Worm (Caenorhabditis elegans) whole organism, L1 larva: ENCODE results near the gene fis-1.
A peak's percentile ranks its signal among the peaks of the same experiment; 100 is the strongest.

ENCODE experiments used
- C16A3.4 ChIP-seq: fragments of 150-350 bp; optimal IDR thresholded peaks from 2 replicates; lab custom pipeline; 2014; ENCODE audit warnings: missing biosample characterization, missing genetic modification characterization
- F16B12.6 ChIP-seq: fragments of 150-350 bp; optimal IDR thresholded peaks from 2 replicates; lab custom pipeline; 2014; ENCODE audit warnings: missing biosample characterization, missing genetic modification characterization
- Y116A8C.19 ChIP-seq: sonication (generic microtip); optimal IDR thresholded peaks from 2 replicates; lab custom pipeline; 2016; ENCODE audit warnings: missing compliant biosample characterization, missing genetic modification characterization, borderline replicate concordance
- aly-2 ChIP-seq: fragments of 150-350 bp; optimal IDR thresholded peaks from 2 replicates; lab custom pipeline; 2014; ENCODE audit warnings: missing biosample characterization, missing genetic modification characterization
- ceh-63 ChIP-seq: fragments of 200-800 bp; sonication (Bioruptor generic); optimal IDR thresholded peaks from 2 replicates; lab custom pipeline; 2018; ENCODE audit warnings: mild to moderate bottlenecking, missing genetic modification characterization, missing compliant biosample characterization
- ceh-8 ChIP-seq: fragments of 200-800 bp; sonication (Bioruptor generic); optimal IDR thresholded peaks from 2 replicates; lab custom pipeline; 2018; ENCODE audit warnings: mild to moderate bottlenecking, missing genetic modification characterization, moderate library complexity, missing compliant biosample characterization
- ceh-88 ChIP-seq: fragments of 200-800 bp; sonication (Bioruptor generic); IDR thresholded peaks from 2 replicates; pipeline ENCODE4 v1.3.6; 2022; ENCODE audit warnings: missing genetic modification characterization, missing compliant biosample characterization
- ceh-90 ChIP-seq: sonication (generic microtip); optimal IDR thresholded peaks from 2 replicates; lab custom pipeline; 2016; ENCODE audit warnings: missing genetic modification characterization, missing compliant biosample characterization
- dpl-1 ChIP-seq, 3 experiments: fragments of 150-350 bp in 2 of 3; sonication (generic microtip) in 1 of 3; optimal IDR thresholded peaks; 2 replicates each; lab custom pipeline; 2014 to 2017; ENCODE audit warnings: missing biosample characterization in 3 of 3, missing genetic modification characterization in 3 of 3, missing genetic modification reagents in 3 of 3
- dsc-1 ChIP-seq: sonication (generic microtip); optimal IDR thresholded peaks from 2 replicates; lab custom pipeline; 2016; ENCODE audit warnings: mild to moderate bottlenecking, missing genetic modification characterization, missing compliant biosample characterization
- efl-1 ChIP-seq, 4 experiments: fragments of 150-350 bp; optimal IDR thresholded peaks in 3 of 4; peaks in 1 of 4; 1 replicate in 1 of 4; 2 replicates in 3 of 4; lab custom pipeline; 2014; ENCODE audit warnings: missing biosample characterization in 2 of 4, missing genetic modification characterization in 2 of 4, missing genetic modification reagents in 2 of 4
- egl-27 ChIP-seq, 2 experiments: fragments of 150-350 bp in 1 of 2; sonication (generic microtip); optimal IDR thresholded peaks; 3 replicates each; lab custom pipeline; 2017 to 2018; ENCODE audit warnings: missing biosample characterization in 2 of 2, missing genetic modification characterization in 2 of 2, missing genetic modification reagents in 2 of 2
- fkh-10 ChIP-seq: sonication (generic microtip); optimal IDR thresholded peaks from 2 replicates; lab custom pipeline; 2017; ENCODE audit warnings: missing biosample characterization, missing genetic modification reagents, missing genetic modification characterization
- grh-1 ChIP-seq: fragments of 200-800 bp; sonication (Bioruptor generic); IDR thresholded peaks from 2 replicates; pipeline ENCODE4 v1.3.6; 2022; ENCODE audit warnings: missing genetic modification reagents, missing genetic modification characterization, missing compliant biosample characterization
- hlh-17 ChIP-seq: fragments of 200-800 bp; sonication (Bioruptor generic); optimal IDR thresholded peaks from 2 replicates; lab custom pipeline; 2018; ENCODE audit warnings: missing genetic modification characterization, mild to moderate bottlenecking, missing compliant biosample characterization, moderate library complexity, borderline replicate concordance
- hpl-2 ChIP-seq: fragments of 150-350 bp; optimal IDR thresholded peaks from 2 replicates; lab custom pipeline; 2014; ENCODE audit warnings: missing biosample characterization, missing genetic modification reagents, missing genetic modification characterization
- irx-1 ChIP-seq: sonication (generic microtip); optimal IDR thresholded peaks from 2 replicates; lab custom pipeline; 2016; ENCODE audit warnings: missing genetic modification characterization, missing compliant biosample characterization
- jun-1 ChIP-seq: fragments of 150-350 bp; optimal IDR thresholded peaks from 2 replicates; lab custom pipeline; 2014; ENCODE audit warnings: missing biosample characterization, missing genetic modification reagents, missing genetic modification characterization
- lin-13 ChIP-seq: fragments of 150-350 bp; optimal IDR thresholded peaks from 2 replicates; lab custom pipeline; 2014; ENCODE audit warnings: missing biosample characterization, missing genetic modification reagents, missing genetic modification characterization
- lin-14 ChIP-seq: fragments of 200-800 bp; sonication (Bioruptor generic); optimal IDR thresholded peaks from 2 replicates; lab custom pipeline; 2018; ENCODE audit warnings: mild to moderate bottlenecking, missing genetic modification characterization, moderate library complexity, missing compliant biosample characterization
- lir-3 ChIP-seq: sonication (generic microtip); optimal IDR thresholded peaks from 2 replicates; lab custom pipeline; 2016; ENCODE audit warnings: mild to moderate bottlenecking, missing genetic modification characterization, moderate library complexity, missing compliant biosample characterization; ENCODE audit not compliant: poor library complexity
- lsy-2 ChIP-seq, 2 experiments: fragments of 150-350 bp; optimal IDR thresholded peaks; 2 replicates each; lab custom pipeline; 2014; ENCODE audit warnings: missing biosample characterization in 2 of 2, missing genetic modification characterization in 2 of 2
- mab-9 ChIP-seq: fragments of 200-800 bp; sonication (Bioruptor generic); IDR thresholded peaks from 2 replicates; pipeline ENCODE4 v1.3.6; 2022; ENCODE audit warnings: missing genetic modification reagents, missing genetic modification characterization, missing compliant biosample characterization
- mdl-1 ChIP-seq, 2 experiments: fragments of 150-350 bp; optimal IDR thresholded peaks; 2 replicates each; lab custom pipeline; 2014 to 2017; ENCODE audit warnings: missing biosample characterization in 2 of 2, missing genetic modification characterization in 2 of 2, inconsistent platforms in 1 of 2
- mef-2 ChIP-seq: fragments of 150-350 bp; optimal IDR thresholded peaks from 2 replicates; lab custom pipeline; 2014; ENCODE audit warnings: missing biosample characterization, missing genetic modification characterization
- mep-1 ChIP-seq: fragments of 150-350 bp; optimal IDR thresholded peaks from 2 replicates; lab custom pipeline; 2014; ENCODE audit warnings: missing biosample characterization, missing genetic modification characterization
- nhr-11 ChIP-seq: fragments of 150-350 bp; optimal IDR thresholded peaks from 2 replicates; lab custom pipeline; 2014; ENCODE audit warnings: missing biosample characterization, missing genetic modification characterization
- nhr-19 ChIP-seq: fragments of 200-800 bp; sonication (Bioruptor generic); conservative IDR thresholded peaks from 2 replicates; pipeline ENCODE4 v1.3.6; 2022; ENCODE audit warnings: missing genetic modification characterization, missing compliant biosample characterization
- nhr-20 ChIP-seq: sonication (generic microtip); optimal IDR thresholded peaks from 2 replicates; lab custom pipeline; 2016; ENCODE audit warnings: mild to moderate bottlenecking, missing genetic modification characterization, missing compliant biosample characterization
- nhr-237 ChIP-seq: fragments of 150-350 bp; optimal IDR thresholded peaks from 2 replicates; lab custom pipeline; 2014; ENCODE audit warnings: missing biosample characterization, missing genetic modification characterization
- nhr-28 ChIP-seq: fragments of 150-350 bp; optimal IDR thresholded peaks from 2 replicates; lab custom pipeline; 2014; ENCODE audit warnings: missing biosample characterization, missing genetic modification characterization
- nhr-47 ChIP-seq: sonication (generic microtip); optimal IDR thresholded peaks from 2 replicates; lab custom pipeline; 2016; ENCODE audit warnings: mild to moderate bottlenecking, missing genetic modification characterization, moderate library complexity, missing compliant biosample characterization
- nhr-71 ChIP-seq: sonication (generic microtip); optimal IDR thresholded peaks from 2 replicates; lab custom pipeline; 2016; ENCODE audit warnings: mild to moderate bottlenecking, missing genetic modification characterization, moderate library complexity, missing compliant biosample characterization
- nhr-77 ChIP-seq: fragments of 150-350 bp; optimal IDR thresholded peaks from 2 replicates; lab custom pipeline; 2014; ENCODE audit warnings: missing biosample characterization, missing genetic modification characterization
- nhr-85 ChIP-seq: sonication (generic microtip); peaks from one replicate; lab custom pipeline; 2016; ENCODE audit warnings: missing genetic modification characterization, inconsistent platforms, missing compliant biosample characterization
- pag-3 ChIP-seq: sonication (generic microtip); optimal IDR thresholded peaks from 2 replicates; lab custom pipeline; 2017; ENCODE audit warnings: missing genetic modification characterization, mild to moderate bottlenecking, missing compliant biosample characterization, antibody characterized with exemption, borderline replicate concordance; ENCODE audit not compliant: insufficient read depth
- pax-3 ChIP-seq: fragments of 200-800 bp; sonication (Bioruptor generic); optimal IDR thresholded peaks from 2 replicates; lab custom pipeline; 2018; ENCODE audit warnings: mild to moderate bottlenecking, missing genetic modification characterization, moderate library complexity, missing compliant biosample characterization
- pqm-1 ChIP-seq: sonication (generic microtip); optimal IDR thresholded peaks from 3 replicates; lab custom pipeline; 2017; ENCODE audit warnings: missing biosample characterization, missing genetic modification characterization
- rnt-1 ChIP-seq: sonication (generic microtip); optimal IDR thresholded peaks from 2 replicates; lab custom pipeline; 2016; ENCODE audit warnings: mild to moderate bottlenecking, missing genetic modification characterization, moderate library complexity, missing compliant biosample characterization
- snpc-4 ChIP-seq: fragments of 150-350 bp; optimal IDR thresholded peaks from 2 replicates; lab custom pipeline; 2014; ENCODE audit warnings: missing biosample characterization, missing genetic modification characterization
- sox-4 ChIP-seq: sonication (generic microtip); optimal IDR thresholded peaks from 2 replicates; lab custom pipeline; 2016; ENCODE audit warnings: missing genetic modification characterization, missing compliant biosample characterization
- unc-62 ChIP-seq: fragments of 150-350 bp; optimal IDR thresholded peaks from 2 replicates; lab custom pipeline; 2014; ENCODE audit warnings: missing biosample characterization, missing genetic modification reagents, missing genetic modification characterization
- unc-86 ChIP-seq: sonication (generic microtip); optimal IDR thresholded peaks from 2 replicates; lab custom pipeline; 2016; ENCODE audit warnings: missing genetic modification characterization, missing compliant biosample characterization
- vab-15 ChIP-seq: sonication (generic microtip); optimal IDR thresholded peaks from 2 replicates; lab custom pipeline; 2017; ENCODE audit warnings: missing genotype, mild to moderate bottlenecking, missing genetic modification characterization, missing compliant biosample characterization
- xbp-1 ChIP-seq: sonication (generic microtip); optimal IDR thresholded peaks from 2 replicates; lab custom pipeline; 2016; ENCODE audit warnings: missing genetic modification characterization, missing compliant biosample characterization
- ztf-11 ChIP-seq, 2 experiments: sonication (generic microtip); optimal IDR thresholded peaks; 2 replicates each; lab custom pipeline; 2016 to 2017; ENCODE audit warnings: missing genetic modification characterization in 2 of 2, missing biosample characterization in 1 of 2, missing compliant biosample characterization in 1 of 2
- ztf-4 ChIP-seq: fragments of 150-350 bp; optimal IDR thresholded peaks from 2 replicates; lab custom pipeline; 2014; ENCODE audit warnings: missing biosample characterization, missing genetic modification characterization

The fis-1 gene

ce11 chrII:6776418-6777034 is 21.6 kb downstream of the fis-1 start, which contains the start of gene ssup-72 (continued):
- TF ChIP-seq irx-1 (tag; lab: Kevin White, UChicago) (peak; percentile 82), ceh-90 (peak; percentile 86), lir-3 (tag; lab: Kevin White, UChicago) (peak; percentile 94), nhr-28 (tag; lab: Kevin White, UChicago) (no peak), hlh-17 (no peak), efl-1 (optimal IDR thresholded peaks at IDR 0.05; lab: Kevin White, UChicago) (peak; percentile 27 to 87), efl-1 (GFP tag; optimal IDR thresholded peaks at IDR 0.05 in 1 of 2; lab: Kevin White, UChicago) (peak; percentile 87 to 98), nhr-237 (tag; lab: Kevin White, UChicago) (no peak), ceh-88 (GFP tag; lab: Robert Waterston, UW) (peak; percentile 62; the same call in 1 of the 2 replicates), vab-15 (tag; lab: Kevin White, UChicago) (no peak), ztf-11 (tag; optimal IDR thresholded peaks at IDR 0.05; lab: Kevin White, UChicago) (peak in 1 of 2 experiments; percentile 88), hpl-2 (no peak), lin-13 (peak; percentile 52), egl-27 (tag; optimal IDR thresholded peaks at IDR 0.05; lab: Kevin White, UChicago) (no peak), xbp-1 (tag; lab: Kevin White, UChicago) (peak; percentile 78), mdl-1 (tag; optimal IDR thresholded peaks at IDR 0.05; lab: Kevin White, UChicago) (peak in 1 of 2 experiments; percentile 29), dsc-1 (tag; lab: Kevin White, UChicago) (peak; percentile 81), lsy-2 (tag; optimal IDR thresholded peaks at IDR 0.05; lab: Kevin White, UChicago) (peak; percentile 77 to 79), pag-3 (tag; lab: Kevin White, UChicago) (no peak), snpc-4 (tag; lab: Kevin White, UChicago) (peak; percentile 41), ceh-8 (no peak), nhr-20 (tag; lab: Kevin White, UChicago) (peak; percentile 83), ceh-63 (GFP tag; lab: Kevin White, UChicago) (no peak), pax-3 (tag; lab: Kevin White, UChicago) (peak; percentile 85), grh-1 (GFP tag; lab: Robert Waterston, UW) (peak; percentile 51; the same call in 1 of the 2 replicates), mef-2 (no peak), nhr-71 (peak; percentile 90), nhr-19 (GFP tag; lab: Robert Waterston, UW) (peak; percentile 79), unc-62 (no peak), nhr-77 (tag; lab: Kevin White, UChicago) (peak; percentile 15), aly-2 (peak; percentile 4), unc-86 (tag; lab: Kevin White, UChicago) (peak; percentile 77), mep-1 (tag; lab: Kevin White, UChicago) (peak; percentile 84), nhr-85 (tag; lab: Kevin White, UChicago) (peak; percentile 92), Y116A8C.19 (tag; lab: Kevin White, UChicago) (peak; percentile 67), rnt-1 (tag; lab: Kevin White, UChicago) (peak; percentile 96), lin-14 (peak; percentile 84), fkh-10 (no peak), jun-1 (no peak), mab-9 (peak; percentile 69), nhr-11 (tag; lab: Kevin White, UChicago) (no peak), F16B12.6 (tag; lab: Kevin White, UChicago) (no peak), nhr-47 (peak; percentile 86), dpl-1 (GFP tag; optimal IDR thresholded peaks at IDR 0.05; lab: Kevin White, UChicago) (peak; percentile 80 to 90 (median 85)), C16A3.4 (tag; lab: Kevin White, UChicago) (peak; percentile 62), ztf-4 (tag; lab: Kevin White, UChicago) (peak; percentile 60), sox-4 (tag; lab: Kevin White, UChicago) (peak; percentile 83), pqm-1 (tag; lab: Kevin White, UChicago) (no peak)
- TF ChIP-seq, all 84 proteins: peak for 50
